Worm (Caenorhabditis elegans): ENCODE results near the gene gadr-4.

gadr-4 gene

ce11 chrII:4094030-4094846, 31.9 kb upstream of the gadr-4 start (continued):
- no peak for TF ChIP-seq nhr-90 (tag; optimal IDR thresholded peaks at IDR 0.05)
- no peak for TF ChIP-seq nhr-80 (tag; optimal IDR thresholded peaks at IDR 0.05)

- TF ChIP-seq cebp-2 (GFP tag; IDR thresholded peaks at IDR 0.05) (0 out of 2 replicates have a peak, but pooled peaks have one; percentile 53), mes-4 (tag; optimal IDR thresholded peaks at IDR 0.05) (no peak), K12H6.12 (tag; optimal IDR thresholded peaks at IDR 0.05) (peak; percentile 88), T07F8.4 (tag; optimal IDR thresholded peaks at IDR 0.05) (no peak)
Observed at ce11 chrII:4092502-4092901, 30.1 kb upstream of the gadr-4 start.

- no peak for TF ChIP-seq C06A6.2 (GFP tag; conservative IDR thresholded peaks at IDR 0.05)
- no peak for TF ChIP-seq nhr-120 (GFP tag; IDR thresholded peaks at IDR 0.05)
- no peak for TF ChIP-seq C17E4.6 (GFP tag; IDR thresholded peaks at IDR 0.05)
- TF ChIP-seq K11D2.4 (GFP tag; IDR thresholded peaks at IDR 0.05), result 0 out of 2 replicates have a peak, but pooled peaks have one; percentile 11
Observed at ce11 chrII:4091828-4092227, 29.5 kb upstream of the gadr-4 start, which contains the start of gene R11F4.1. TSS of gene R11F4.1 (plus strand) at chrII:4091930.

ce11 chrII:4090790-4091189, 28.4 kb upstream of the gadr-4 start:
- TF ChIP-seq F57A8.1 (GFP tag; optimal IDR thresholded peaks at IDR 0.05) (no peak), attf-3 (GFP tag; conservative IDR thresholded peaks at IDR 0.05) (no peak), sptf-2 (GFP tag; optimal IDR thresholded peaks at IDR 0.05) (no peak), pha-4 (tag; optimal IDR thresholded peaks at IDR 0.05) (no peak), F55B11.4 (tag; optimal IDR thresholded peaks at IDR 0.05; ENCODE audit: borderline replicate concordance, insufficient read depth) (no peak), hlh-12 (tag; optimal IDR thresholded peaks at IDR 0.05) (no peak), unc-62 (GFP tag; optimal IDR thresholded peaks at IDR 0.05) (no peak), K12H6.12 (tag; optimal IDR thresholded peaks at IDR 0.05) (no peak), F33H1.4 (GFP tag; IDR thresholded peaks at IDR 0.05) (no peak), madf-6 (GFP tag; IDR thresholded peaks at IDR 0.05) (no peak), ztf-22 (GFP tag; optimal IDR thresholded peaks at IDR 0.05) (no peak)

- TF ChIP-seq hrde-1 (tag; optimal IDR thresholded peaks at IDR 0.05; ENCODE audit: borderline replicate concordance) (no peak), madf-3 (GFP tag; IDR thresholded peaks at IDR 0.05) (no peak), die-1 (tag; optimal IDR thresholded peaks at IDR 0.05) (peak; percentile 18), F57A8.1 (GFP tag; optimal IDR thresholded peaks at IDR 0.05) (no peak), F10E7.11 (tag; optimal IDR thresholded peaks at IDR 0.05) (no peak), mxl-1 (tag; optimal IDR thresholded peaks at IDR 0.05) (no peak), rec-8 (tag; optimal IDR thresholded peaks at IDR 0.05) (no peak), aptf-3 (GFP tag; IDR thresholded peaks at IDR 0.05) (no peak), efl-1 (GFP tag; optimal IDR thresholded peaks at IDR 0.05) (no peak), cebp-2 (GFP tag; IDR thresholded peaks at IDR 0.05) (no peak), ztf-18 (tag; optimal IDR thresholded peaks at IDR 0.05) (no peak), mcd-1 (GFP tag; IDR thresholded peaks at IDR 0.05) (peak; percentile 18; the same call in 1 of the 2 replicates), ama-1 (optimal IDR thresholded peaks at IDR 0.05) (no peak), ama-1 (GFP tag; optimal IDR thresholded peaks at IDR 0.05) (no peak), pha-4 (tag; optimal IDR thresholded peaks at IDR 0.05) (no peak), sea-2 (GFP tag; IDR thresholded peaks at IDR 0.05) (no peak), hlh-12 (tag; optimal IDR thresholded peaks at IDR 0.05) (no peak), snpc-4 (GFP tag; optimal IDR thresholded peaks at IDR 0.05) (no peak), snpc-4 (tag; optimal IDR thresholded peaks at IDR 0.05) (peak in 2 of 4 experiments; percentile 6 to 25), xnd-1 (tag; optimal IDR thresholded peaks at IDR 0.05) (no peak), rpc-1 (optimal IDR thresholded peaks at IDR 0.05) (no peak), rpc-1 (tag; optimal IDR thresholded peaks at IDR 0.05) (no peak), tlf-1 (GFP tag; optimal IDR thresholded peaks at IDR 0.05) (peak; percentile 48), ztf-3 (GFP tag; optimal IDR thresholded peaks at IDR 0.05) (no peak), F55B11.4 (tag; optimal IDR thresholded peaks at IDR 0.05; ENCODE audit: borderline replicate concordance, insufficient read depth) (no peak), unc-62 (GFP tag; optimal IDR thresholded peaks at IDR 0.05) (no peak), C06A6.2 (GFP tag; conservative IDR thresholded peaks at IDR 0.05) (peak; percentile 76), snpc-3.4 (tag; optimal IDR thresholded peaks at IDR 0.05) (no peak)
Observed at ce11 chrII:4089183-4089582, 26.8 kb upstream of the gadr-4 start.

Data from whole organism, young adult.